Fruit fly (Drosophila melanogaster) whole organism, embryonic: ENCODE results near the gene CG9886.
A peak's percentile ranks its signal among the peaks of the same experiment; 100 is the strongest.

ENCODE experiments used
- CG10274 ChIP-seq: fragments of 200-800 bp; sonication (Bioruptor generic); optimal IDR thresholded peaks from 3 replicates; lab custom pipeline; 2017; ENCODE audit warnings: missing biosample characterization, mild to moderate bottlenecking, missing genetic modification characterization
- CG10321 ChIP-seq: fragments of 200-800 bp; sonication (Bioruptor generic); IDR thresholded peaks from 2 replicates; pipeline ENCODE4 v1.3.6; 2022; ENCODE audit warnings: missing biosample characterization, missing genetic modification characterization
- CG12659 ChIP-seq: fragments of 200-800 bp; sonication (Bioruptor generic); optimal IDR thresholded peaks from 3 replicates; lab custom pipeline; 2017; ENCODE audit warnings: mild to moderate bottlenecking, missing biosample characterization, missing genetic modification reagents, missing genetic modification characterization
- CG12744 ChIP-seq: fragments of 200-800 bp; sonication (Bioruptor generic); optimal IDR thresholded peaks from 2 replicates; lab custom pipeline; 2016; ENCODE audit warnings: missing biosample characterization, missing genetic modification characterization
- CG14710 ChIP-seq: fragments of 200-800 bp; sonication (Bioruptor generic); optimal IDR thresholded peaks from 3 replicates; lab custom pipeline; 2019; ENCODE audit warnings: missing biosample characterization, mild to moderate bottlenecking, missing genetic modification characterization, moderate library complexity
- CG15011 ChIP-seq: fragments of 200-800 bp; sonication (Bioruptor generic); optimal IDR thresholded peaks from 3 replicates; lab custom pipeline; 2018; ENCODE audit warnings: missing biosample characterization, mild to moderate bottlenecking, missing genetic modification characterization
- CG16815 ChIP-seq: fragments of 200-800 bp; sonication (Bioruptor generic); optimal IDR thresholded peaks from 3 replicates; lab custom pipeline; 2017; ENCODE audit warnings: missing biosample characterization, mild to moderate bottlenecking, missing genetic modification characterization
- CG17361 ChIP-seq: fragments of 200-800 bp; sonication (Bioruptor generic); IDR thresholded peaks from 3 replicates; pipeline ENCODE4 v1.3.6; 2022; ENCODE audit warnings: missing biosample characterization, missing genetic modification characterization
- CG18011 ChIP-seq: fragments of 200-800 bp; sonication (Bioruptor generic); optimal IDR thresholded peaks from 2 replicates; lab custom pipeline; 2017; ENCODE audit warnings: missing biosample characterization, missing genetic modification characterization, mild to moderate bottlenecking, moderate library complexity, missing genotype
- CG3407 ChIP-seq: fragments of 200-800 bp; sonication (Bioruptor generic); optimal IDR thresholded peaks from 2 replicates; lab custom pipeline; 2018; ENCODE audit warnings: missing biosample characterization, mild to moderate bottlenecking, missing genetic modification characterization
- CG3838 ChIP-seq: fragments of 200-800 bp; sonication (Bioruptor generic); optimal IDR thresholded peaks from 3 replicates; lab custom pipeline; 2016; ENCODE audit warnings: missing biosample characterization, missing genetic modification characterization
- CG43689 ChIP-seq: fragments of 200-800 bp; sonication (Bioruptor generic); IDR thresholded peaks from 2 replicates; pipeline ENCODE4 v1.3.6; 2022; ENCODE audit warnings: missing biosample characterization, missing genetic modification characterization
- CG4854 ChIP-seq: fragments of 200-800 bp; sonication (Bioruptor generic); optimal IDR thresholded peaks from 2 replicates; lab custom pipeline; 2016; ENCODE audit warnings: missing biosample characterization, missing genetic modification characterization, inconsistent platforms
- CG6272 ChIP-seq: fragments of 200-800 bp; sonication (Bioruptor generic); IDR thresholded peaks from 2 replicates; pipeline ENCODE4 v1.3.6; 2022; ENCODE audit warnings: missing biosample characterization, missing genetic modification characterization
- CG6791 ChIP-seq: fragments of 200-800 bp; sonication (Bioruptor generic); IDR thresholded peaks from 3 replicates; pipeline ENCODE4 v1.3.6; 2022; ENCODE audit warnings: missing biosample characterization, missing genetic modification characterization; ENCODE audit not compliant: partially characterized antibody
- CG8290 ChIP-seq, 3 experiments: fragments of 200-800 bp; sonication (Bioruptor generic); optimal IDR thresholded peaks; 2 replicates each; lab custom pipeline; 2016 to 2019; ENCODE audit warnings: missing biosample characterization in 3 of 3, missing genetic modification characterization in 3 of 3, mild to moderate bottlenecking in 2 of 3, moderate library complexity in 1 of 3
- CG9215 ChIP-seq: fragments of 200-800 bp; sonication (Bioruptor generic); IDR thresholded peaks from 2 replicates; pipeline ENCODE4 v1.3.6; 2022; ENCODE audit warnings: missing biosample characterization, missing genetic modification characterization
- CG9437 ChIP-seq: fragments of 200-800 bp; sonication (Bioruptor generic); optimal IDR thresholded peaks from 2 replicates; lab custom pipeline; 2018; ENCODE audit warnings: missing biosample characterization, mild to moderate bottlenecking, missing genetic modification characterization
- CkIIα-i1 ChIP-seq: fragments of 200-800 bp; sonication (Bioruptor generic); IDR thresholded peaks from 2 replicates; pipeline ENCODE4 v1.3.6; 2022; ENCODE audit warnings: missing biosample characterization, missing genetic modification characterization
- E2f1 ChIP-seq: fragments of 200-800 bp; sonication (Bioruptor generic); IDR thresholded peaks from 2 replicates; pipeline ENCODE4 v1.3.6; 2022; ENCODE audit warnings: missing biosample characterization, missing genetic modification characterization
- E2f2 ChIP-seq: fragments of 200-800 bp; sonication (Bioruptor generic); IDR thresholded peaks from 2 replicates; pipeline ENCODE4 v1.3.6; 2022; ENCODE audit warnings: missing biosample characterization, missing genetic modification characterization
- Elba2 ChIP-seq: fragments of 200-800 bp; sonication (Bioruptor generic); optimal IDR thresholded peaks from 3 replicates; lab custom pipeline; 2016; ENCODE audit warnings: missing biosample characterization, missing genetic modification characterization
- Ets97D ChIP-seq: fragments of 200-800 bp; sonication (Bioruptor generic); optimal IDR thresholded peaks from 3 replicates; lab custom pipeline; 2016; ENCODE audit warnings: missing biosample characterization, missing genetic modification characterization
- Hsf ChIP-seq: fragments of 200-800 bp; sonication (Bioruptor generic); optimal IDR thresholded peaks from 3 replicates; lab custom pipeline; 2016; ENCODE audit warnings: missing biosample characterization, missing genetic modification characterization
- Lpt ChIP-seq: fragments of >200 bp; optimal IDR thresholded peaks from 2 replicates; lab custom pipeline; 2018; ENCODE audit warnings: missing biosample characterization, missing genetic modification characterization
- Mes4 ChIP-seq: fragments of 200-800 bp; sonication (Bioruptor generic); optimal IDR thresholded peaks from 2 replicates; lab custom pipeline; 2016; ENCODE audit warnings: missing biosample characterization, missing genetic modification characterization
- Pdp1 ChIP-seq, 2 experiments: fragments of 200-800 bp; sonication (Bioruptor generic); optimal IDR thresholded peaks; 3 replicates each; lab custom pipeline; 2016; ENCODE audit warnings: missing biosample characterization in 2 of 2, missing genetic modification characterization in 2 of 2, mild to moderate bottlenecking in 1 of 2, moderate library complexity in 1 of 2
- Ptx1 ChIP-seq: fragments of 200-800 bp; sonication (Bioruptor generic); IDR thresholded peaks from 2 replicates; pipeline ENCODE4 v1.3.6; 2022; ENCODE audit warnings: missing biosample characterization, missing genetic modification characterization
- Rfx ChIP-seq: fragments of 200-800 bp; sonication (Bioruptor generic); IDR thresholded peaks from 2 replicates; pipeline ENCODE4 v1.3.6; 2022; ENCODE audit warnings: missing biosample characterization, missing genetic modification characterization
- Sry-δ ChIP-seq: fragments of 200-800 bp; sonication (Bioruptor generic); optimal IDR thresholded peaks from 2 replicates; lab custom pipeline; 2016; ENCODE audit warnings: missing biosample characterization, missing genetic modification characterization
- Usf ChIP-seq: fragments of 200-800 bp; sonication (Bioruptor generic); optimal IDR thresholded peaks from 2 replicates; lab custom pipeline; 2017; ENCODE audit warnings: missing genotype, missing biosample characterization, missing genetic modification characterization
- al ChIP-seq: fragments of 200-800 bp; sonication (Bioruptor generic); IDR thresholded peaks from 2 replicates; pipeline ENCODE4 v1.3.6; 2022; ENCODE audit warnings: missing biosample characterization, missing genetic modification characterization
- bigmax ChIP-seq: fragments of 200-800 bp; sonication (Bioruptor generic); optimal IDR thresholded peaks from 2 replicates; lab custom pipeline; 2018; ENCODE audit warnings: missing biosample characterization, mild to moderate bottlenecking, missing genetic modification characterization
- bsh ChIP-seq, 2 experiments: fragments of 200-800 bp; sonication (Bioruptor generic); optimal IDR thresholded peaks; 2 replicates each; lab custom pipeline; 2017 to 2018; ENCODE audit warnings: mild to moderate bottlenecking in 2 of 2, missing biosample characterization in 2 of 2, missing genetic modification characterization in 2 of 2, moderate library complexity in 1 of 2
- cato ChIP-seq: fragments of 200-800 bp; sonication (Bioruptor generic); optimal IDR thresholded peaks from 2 replicates; lab custom pipeline; 2016; ENCODE audit warnings: missing biosample characterization, missing genetic modification characterization, borderline replicate concordance
- chif ChIP-seq, 2 experiments: fragments of 200-800 bp; sonication (Bioruptor generic); optimal IDR thresholded peaks; 3 replicates each; lab custom pipeline; 2016; ENCODE audit warnings: missing biosample characterization in 2 of 2, missing genetic modification characterization in 2 of 2
- cwo ChIP-seq: fragments of 200-800 bp; sonication (Bioruptor generic); optimal IDR thresholded peaks from 3 replicates; lab custom pipeline; 2017; ENCODE audit warnings: missing biosample characterization, missing genetic modification characterization, mild to moderate bottlenecking, moderate library complexity, missing genetic modification reagents
- en ChIP-seq: fragments of 200-800 bp; sonication (Bioruptor generic); optimal IDR thresholded peaks from 2 replicates; lab custom pipeline; 2016; ENCODE audit warnings: missing biosample characterization, missing genetic modification characterization
- fru ChIP-seq: fragments of >200 bp; optimal IDR thresholded peaks from 2 replicates; lab custom pipeline; 2017
- grau ChIP-seq: fragments of 200-800 bp; optimal IDR thresholded peaks from 3 replicates; lab custom pipeline; 2019; ENCODE audit warnings: missing biosample characterization, mild to moderate bottlenecking, missing genetic modification characterization, moderate library complexity
- hbn ChIP-seq: fragments of 200-800 bp; sonication (Bioruptor generic); IDR thresholded peaks from 2 replicates; pipeline ENCODE4 v1.3.6; 2022; ENCODE audit warnings: missing biosample characterization, missing genetic modification characterization; ENCODE audit not compliant: partially characterized antibody
- insv ChIP-seq, 2 experiments: fragments of 200-800 bp; sonication (Bioruptor generic); optimal IDR thresholded peaks; 3 replicates each; lab custom pipeline; 2016 to 2018; ENCODE audit warnings: missing biosample characterization in 2 of 2, missing genetic modification characterization in 2 of 2
- ken ChIP-seq: fragments of 200-800 bp; sonication (Bioruptor generic); IDR thresholded peaks from 3 replicates; pipeline ENCODE4 v1.3.6; 2022; ENCODE audit warnings: missing biosample characterization, missing genetic modification characterization
- lov ChIP-seq, 2 experiments: fragments of 200-800 bp in 1 of 2; fragments of >200 bp in 1 of 2; sonication (Bioruptor generic) in 1 of 2; IDR thresholded peaks in 1 of 2; optimal IDR thresholded peaks in 1 of 2; 2 replicates in 1 of 2; 3 replicates in 1 of 2; pipeline versions ENCODE4 v1.3.6 to Lab custom; 2017 to 2022; ENCODE audit warnings: missing biosample characterization in 1 of 2, missing genetic modification characterization in 1 of 2
- oc ChIP-seq: fragments of 200-800 bp; sonication (Bioruptor generic); optimal IDR thresholded peaks from 2 replicates; lab custom pipeline; 2018; ENCODE audit warnings: missing biosample characterization, mild to moderate bottlenecking, missing genetic modification characterization, moderate library complexity
- psq ChIP-seq: fragments of 200-800 bp; sonication (Bioruptor generic); optimal IDR thresholded peaks from 2 replicates; lab custom pipeline; 2017; ENCODE audit warnings: missing biosample characterization, missing genetic modification characterization
- stc ChIP-seq: fragments of 200-800 bp; sonication (Bioruptor generic); IDR thresholded peaks from 2 replicates; pipeline ENCODE4 v1.3.6; 2022; ENCODE audit warnings: missing biosample characterization, missing genetic modification characterization
- unpg ChIP-seq: fragments of 200-800 bp; sonication (Bioruptor generic); optimal IDR thresholded peaks from 3 replicates; lab custom pipeline; 2018; ENCODE audit warnings: missing biosample characterization, mild to moderate bottlenecking, missing genetic modification characterization, moderate library complexity
- zf30C ChIP-seq: fragments of 200-800 bp; sonication (Bioruptor generic); optimal IDR thresholded peaks from 3 replicates; lab custom pipeline; 2018; ENCODE audit warnings: missing biosample characterization, mild to moderate bottlenecking, missing genetic modification characterization

The CG9886 gene

DNA sequence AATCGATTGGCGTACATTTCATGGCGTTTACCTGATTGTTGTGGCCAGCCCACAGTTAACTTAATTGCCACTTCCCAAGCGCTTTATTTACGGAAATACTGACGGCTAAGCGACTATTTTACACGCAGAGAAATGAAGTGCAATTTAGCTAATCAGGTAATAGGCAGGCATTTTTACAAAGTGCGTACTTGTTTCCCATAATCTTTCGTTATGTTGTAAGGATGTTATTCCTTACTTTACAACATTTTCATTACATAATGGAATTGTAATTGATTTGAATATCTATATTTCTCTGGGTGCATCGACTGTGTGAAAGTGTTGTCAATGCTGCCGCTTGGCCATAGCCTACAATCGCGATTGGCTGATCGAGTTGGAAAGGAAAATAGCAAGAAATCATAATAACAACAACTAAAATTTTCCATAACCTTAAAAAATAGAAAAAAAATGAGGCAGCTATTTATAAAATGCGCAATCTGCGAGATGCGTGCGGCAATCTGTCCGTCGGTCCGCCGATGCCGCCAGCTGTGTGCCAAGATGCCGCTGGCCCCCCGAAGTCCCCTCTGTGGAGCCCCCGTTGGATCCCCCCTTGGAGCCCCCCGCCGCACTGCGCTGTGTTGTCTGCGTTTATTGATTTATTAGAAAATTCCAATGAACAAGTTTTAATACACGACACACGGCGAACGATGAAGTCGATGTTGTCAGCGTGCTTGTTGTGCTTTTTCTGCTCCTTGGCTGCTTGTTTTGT lies 6.0 kb downstream of the CG9886 start (continued):
- TF ChIP-seq Hsf (GFP tag; lab: Kevin White, UChicago), result peak; percentile 56
- TF ChIP-seq Ets97D (GFP tag; lab: Kevin White, UChicago), result peak; percentile 5
- peak; percentile 64; the same call in 2 of the 3 replicates for TF ChIP-seq ken (GFP tag; lab: Robert Waterston, UW)
- no peak for TF ChIP-seq CG6791 (GFP tag; lab: Robert Waterston, UW)
- TF ChIP-seq CG8290 (GFP tag; optimal IDR thresholded peaks at IDR 0.05; lab: Kevin White, UChicago), result peak; percentile 5
- TF ChIP-seq CG8290 (tag; optimal IDR thresholded peaks at IDR 0.05; lab: Kevin White, UChicago), result no peak
- TF ChIP-seq bsh (GFP tag; optimal IDR thresholded peaks at IDR 0.05; lab: Kevin White, UChicago), result peak; percentile 63 to 77
- peak; percentile 43 for TF ChIP-seq CG4854
- TF ChIP-seq E2f2 (GFP tag; lab: Robert Waterston, UW), result no peak
- no peak for TF ChIP-seq CG15011 (GFP tag; lab: Kevin White, UChicago)
- no peak for TF ChIP-seq Elba2 (GFP tag; lab: Kevin White, UChicago)
- TF ChIP-seq CG3407 (GFP tag; lab: Kevin White, UChicago), result peak; percentile 20
- TF ChIP-seq insv (GFP tag; optimal IDR thresholded peaks at IDR 0.05; lab: Kevin White, UChicago), result no peak
- TF ChIP-seq Pdp1 (GFP tag; optimal IDR thresholded peaks at IDR 0.05; lab: Kevin White, UChicago), result peak; percentile 51 to 81
- peak; percentile 46; the same call in 1 of the 2 replicates for TF ChIP-seq CG6272
- TF ChIP-seq hbn (GFP tag; lab: Robert Waterston, UW), result no peak
- peak; percentile 10; the same call in 1 of the 2 replicates for TF ChIP-seq al (GFP tag; lab: Robert Waterston, UW)
- TF ChIP-seq CG18011 (GFP tag; lab: Kevin White, UChicago), result no peak
- peak; percentile 63 for TF ChIP-seq Ptx1 (GFP tag; lab: Robert Waterston, UW)
- TF ChIP-seq unpg (GFP tag; lab: Kevin White, UChicago), result peak; percentile 71
- no peak for TF ChIP-seq CG3838 (GFP tag; lab: Kevin White, UChicago)
- TF ChIP-seq Usf, result no peak
- TF ChIP-seq CG9215 (GFP tag; lab: Robert Waterston, UW), result no peak
- peak; percentile 4 for TF ChIP-seq oc (tag; lab: Kevin White, UChicago)
- TF ChIP-seq grau (tag; lab: Kevin White, UChicago), result peak; percentile 57
- TF ChIP-seq CG10274 (GFP tag; lab: Kevin White, UChicago), result no peak
- no peak for TF ChIP-seq CkIIα-i1 (GFP tag; lab: Robert Waterston, UW)
- peak; percentile 14 for TF ChIP-seq CG14710 (tag; lab: Kevin White, UChicago)
- no peak for TF ChIP-seq zf30C (GFP tag; lab: Kevin White, UChicago)
- TF ChIP-seq CG16815 (GFP tag; lab: Kevin White, UChicago), result no peak
- TF ChIP-seq stc (GFP tag; lab: Robert Waterston, UW), result 0 out of 2 replicates have a peak, but pooled peaks have one; percentile 35
- peak; percentile 24 for TF ChIP-seq CG12659
- no peak for TF ChIP-seq lov (optimal IDR thresholded peaks at IDR 0.05; lab: Kevin White, UChicago)
- TF ChIP-seq lov (GFP tag; IDR thresholded peaks at IDR 0.05; lab: Robert Waterston, UW), result no peak
- peak; percentile 41; the same call in 1 of the 3 replicates for TF ChIP-seq CG17361 (GFP tag; lab: Robert Waterston, UW)
- no peak for TF ChIP-seq CG10321
- TF ChIP-seq Mes4 (GFP tag; lab: Kevin White, UChicago), result peak; percentile 36
- TF ChIP-seq E2f1, result peak; percentile 52
- TF ChIP-seq cato (GFP tag; lab: Kevin White, UChicago), result peak; percentile 41
- no peak for TF ChIP-seq psq (GFP tag; lab: Kevin White, UChicago)
- no peak for TF ChIP-seq CG43689
- no peak for TF ChIP-seq bigmax (GFP tag; lab: Kevin White, UChicago)
- TF ChIP-seq Sry-δ, result peak; percentile 24
- no peak for TF ChIP-seq CG12744
- peak; percentile 29 for TF ChIP-seq en (GFP tag; lab: Kevin White, UChicago)
- peak; percentile 30 to 48 for TF ChIP-seq chif (GFP tag; optimal IDR thresholded peaks at IDR 0.05; lab: Kevin White, UChicago)
- peak; percentile 12 for TF ChIP-seq cwo (GFP tag; lab: Kevin White, UChicago)
- peak; percentile 63 for TF ChIP-seq Rfx (GFP tag; lab: Robert Waterston, UW)
- TF ChIP-seq Lpt (GFP tag; lab: Kevin White, UChicago), result no peak
- peak; percentile 5 for TF ChIP-seq CG9437
- TF ChIP-seq fru (lab: Kevin White, UChicago), result no peak
